Worm (Caenorhabditis elegans) whole organism, L4 larva: ENCODE measurements around the gene clc-13.

Source experiments
- F37D6.2 ChIP-seq: sonication (generic microtip); optimal IDR thresholded peaks from 2 replicates; lab custom pipeline; 2016; ENCODE audit warnings: mild to moderate bottlenecking, missing genetic modification characterization, missing compliant biosample characterization
- F44E2.7 ChIP-seq: fragments of 200-800 bp; sonication (Bioruptor generic); IDR thresholded peaks from 2 replicates; pipeline ENCODE4 v2.1.2; 2022; ENCODE audit warnings: missing genetic modification characterization, missing compliant biosample characterization
- R02D3.7 ChIP-seq: fragments of 150-350 bp; sonication (generic microtip); optimal IDR thresholded peaks from 3 replicates; lab custom pipeline; 2014; ENCODE audit warnings: missing biosample characterization, missing genetic modification characterization
- Y48G9A.11 ChIP-seq: fragments of 200-800 bp; sonication (Bioruptor generic); IDR thresholded peaks from 2 replicates; pipeline ENCODE4 v1.3.6; 2022; ENCODE audit warnings: missing genetic modification reagents, missing genetic modification characterization, missing compliant biosample characterization
- Y5F2A.4 ChIP-seq: fragments of 200-800 bp; sonication (Bioruptor generic); optimal IDR thresholded peaks from 2 replicates; lab custom pipeline; 2018; ENCODE audit warnings: mild to moderate bottlenecking, missing genetic modification characterization, missing compliant biosample characterization
- ZK546.5 ChIP-seq, 2 experiments: sonication (generic microtip); optimal IDR thresholded peaks; 2 replicates each; lab custom pipeline; 2017; ENCODE audit warnings: missing biosample characterization in 2 of 2, missing genetic modification characterization in 2 of 2
- aly-2 ChIP-seq: sonication (generic microtip); optimal IDR thresholded peaks from 2 replicates; lab custom pipeline; 2018; ENCODE audit warnings: missing biosample characterization, missing genetic modification characterization
- ama-1 ChIP-seq: fragments of 150-350 bp; optimal IDR thresholded peaks from 2 replicates; lab custom pipeline; 2014; ENCODE audit warnings: inconsistent platforms, mixed read lengths
- ceh-32 ChIP-seq: sonication (generic microtip); optimal IDR thresholded peaks from 2 replicates; lab custom pipeline; 2016; ENCODE audit warnings: mild to moderate bottlenecking, missing genetic modification characterization, missing compliant biosample characterization; ENCODE audit not compliant: poor library complexity
- ceh-82 ChIP-seq: sonication (generic microtip); optimal IDR thresholded peaks from 2 replicates; lab custom pipeline; 2017; ENCODE audit warnings: missing biosample characterization, missing genetic modification characterization
- ces-1 ChIP-seq: fragments of 150-350 bp; sonication (generic microtip); optimal IDR thresholded peaks from 4 replicates; lab custom pipeline; 2014; ENCODE audit warnings: missing biosample characterization, missing genetic modification reagents, missing genetic modification characterization
- fkh-10 ChIP-seq: fragments of 150-350 bp; optimal IDR thresholded peaks from 2 replicates; lab custom pipeline; 2014; ENCODE audit warnings: missing biosample characterization, missing genetic modification reagents, missing genetic modification characterization
- gei-8 ChIP-seq: fragments of 200-800 bp; sonication (Bioruptor generic); optimal IDR thresholded peaks from 2 replicates; lab custom pipeline; 2018; ENCODE audit warnings: mild to moderate bottlenecking, missing genetic modification characterization, missing compliant biosample characterization
- hlh-30 ChIP-seq: sonication (generic microtip); optimal IDR thresholded peaks from 2 replicates; lab custom pipeline; 2017; ENCODE audit warnings: antibody characterized with exemption, mild to moderate bottlenecking, missing genetic modification characterization, missing compliant biosample characterization; ENCODE audit not compliant: insufficient read depth
- jun-1 ChIP-seq: fragments of 150-350 bp; optimal IDR thresholded peaks from 2 replicates; lab custom pipeline; 2014; ENCODE audit warnings: missing biosample characterization, missing genetic modification reagents, missing genetic modification characterization
- lin-1 ChIP-seq: fragments of 200-800 bp; sonication (Bioruptor generic); IDR thresholded peaks from 2 replicates; pipeline ENCODE4 v1.3.6; 2022; ENCODE audit warnings: missing genetic modification reagents, missing genetic modification characterization, missing compliant biosample characterization
- lin-13 ChIP-seq: fragments of 150-350 bp; optimal IDR thresholded peaks from 2 replicates; lab custom pipeline; 2014; ENCODE audit warnings: missing biosample characterization, missing genetic modification reagents, missing genetic modification characterization
- madf-5 ChIP-seq, 2 experiments: fragments of 200-800 bp; sonication (Bioruptor generic); IDR thresholded peaks; 2 replicates each; pipeline ENCODE4 v1.3.6; 2022; ENCODE audit warnings: missing compliant biosample characterization in 2 of 2, missing genetic modification characterization in 2 of 2
- nhr-102 ChIP-seq: sonication (generic microtip); optimal IDR thresholded peaks from 2 replicates; lab custom pipeline; 2016; ENCODE audit warnings: mild to moderate bottlenecking, missing genetic modification characterization, moderate library complexity, missing compliant biosample characterization
- nhr-42 ChIP-seq: fragments of 200-800 bp; sonication (Bioruptor generic); IDR thresholded peaks from 2 replicates; pipeline ENCODE4 v1.3.6; 2022; ENCODE audit warnings: missing genetic modification characterization, missing compliant biosample characterization
- php-3 ChIP-seq: fragments of 200-800 bp; sonication (Bioruptor generic); IDR thresholded peaks from 2 replicates; pipeline ENCODE4 v1.3.6; 2022; ENCODE audit warnings: missing genetic modification reagents, missing genetic modification characterization, missing compliant biosample characterization
- pqm-1 ChIP-seq: sonication (generic microtip); optimal IDR thresholded peaks from 2 replicates; lab custom pipeline; 2017; ENCODE audit warnings: missing biosample characterization, missing genetic modification characterization
- rbr-2 ChIP-seq: sonication (generic microtip); optimal IDR thresholded peaks from 2 replicates; lab custom pipeline; 2016; ENCODE audit warnings: missing genotype, missing genetic modification characterization, missing compliant biosample characterization
- saeg-2 ChIP-seq: fragments of 200-800 bp; sonication (Bioruptor generic); IDR thresholded peaks from 2 replicates; pipeline ENCODE4 v1.3.6; 2022; ENCODE audit warnings: missing genetic modification reagents, missing genetic modification characterization, missing compliant biosample characterization
- sdz-12 ChIP-seq: fragments of 200-800 bp; sonication (Bioruptor generic); optimal IDR thresholded peaks from 2 replicates; lab custom pipeline; 2018; ENCODE audit warnings: mild to moderate bottlenecking, missing genetic modification characterization, missing compliant biosample characterization
- set-16 ChIP-seq: fragments of 200-800 bp; sonication (Bioruptor generic); IDR thresholded peaks from 2 replicates; pipeline ENCODE4 v1.3.6; 2022; ENCODE audit warnings: missing genetic modification reagents, missing genetic modification characterization, missing compliant biosample characterization
- skn-1 ChIP-seq: fragments of 150-350 bp; optimal IDR thresholded peaks from 2 replicates; lab custom pipeline; 2014; ENCODE audit warnings: missing biosample characterization, missing genetic modification characterization
- snpc-4 ChIP-seq: fragments of 150-350 bp; optimal IDR thresholded peaks from 2 replicates; lab custom pipeline; 2014; ENCODE audit warnings: missing biosample characterization, missing genetic modification characterization
- unc-62 ChIP-seq, 3 experiments: fragments of 150-350 bp in 1 of 3; sonication (generic microtip); optimal IDR thresholded peaks in 2 of 3; peaks in 1 of 3; 1 replicate in 1 of 3; 2 replicates in 2 of 3; lab custom pipeline; 2014 to 2017; ENCODE audit warnings: missing biosample characterization in 3 of 3, missing genetic modification characterization in 3 of 3, missing genetic modification reagents in 3 of 3, missing genotype in 1 of 3
- vab-7 ChIP-seq: fragments of 200-800 bp; sonication (Bioruptor generic); IDR thresholded peaks from 2 replicates; pipeline ENCODE4 v1.3.6; 2022; ENCODE audit warnings: missing genetic modification reagents, missing genetic modification characterization, missing compliant biosample characterization
- zag-1 ChIP-seq: fragments of 150-350 bp; optimal IDR thresholded peaks from 2 replicates; lab custom pipeline; 2014; ENCODE audit warnings: missing biosample characterization, missing genetic modification characterization
- zip-11 ChIP-seq: fragments of 200-800 bp; sonication (Bioruptor generic); IDR thresholded peaks from 2 replicates; pipeline ENCODE4 v1.3.6; 2022; ENCODE audit warnings: missing genetic modification characterization, missing compliant biosample characterization
- ztf-11 ChIP-seq: fragments of 150-350 bp; optimal IDR thresholded peaks from 2 replicates; lab custom pipeline; 2014; ENCODE audit warnings: missing biosample characterization, missing genetic modification characterization
- ztf-7 ChIP-seq: fragments of 150-350 bp; optimal IDR thresholded peaks from 2 replicates; lab custom pipeline; 2014; ENCODE audit warnings: missing biosample characterization, missing genetic modification characterization

The clc-13 gene

DNA sequence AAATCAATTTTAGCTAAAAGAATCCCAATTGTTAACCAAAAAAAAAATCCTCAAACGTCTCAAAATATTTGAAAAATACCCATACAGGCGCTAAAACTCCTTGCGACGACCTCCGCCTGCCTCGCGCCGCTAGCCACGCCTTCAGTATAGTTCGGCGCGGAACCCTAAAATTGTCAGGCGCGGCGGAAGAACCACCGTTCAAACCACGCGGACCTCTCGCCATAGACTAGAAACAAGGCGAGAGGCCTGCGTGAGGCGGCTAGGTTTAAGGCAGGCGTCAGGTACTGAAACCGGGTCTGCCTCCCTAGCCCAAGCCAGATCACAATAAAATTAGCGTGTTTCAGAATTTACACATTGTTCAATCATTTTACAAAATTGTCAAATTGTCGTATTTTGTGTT, 21.8 kb upstream of the clc-13 start:
- TF ChIP-seq nhr-102 (no peak), set-16 (GFP tag; lab: Robert Waterston, UW) (peak; percentile 64)

DNA sequence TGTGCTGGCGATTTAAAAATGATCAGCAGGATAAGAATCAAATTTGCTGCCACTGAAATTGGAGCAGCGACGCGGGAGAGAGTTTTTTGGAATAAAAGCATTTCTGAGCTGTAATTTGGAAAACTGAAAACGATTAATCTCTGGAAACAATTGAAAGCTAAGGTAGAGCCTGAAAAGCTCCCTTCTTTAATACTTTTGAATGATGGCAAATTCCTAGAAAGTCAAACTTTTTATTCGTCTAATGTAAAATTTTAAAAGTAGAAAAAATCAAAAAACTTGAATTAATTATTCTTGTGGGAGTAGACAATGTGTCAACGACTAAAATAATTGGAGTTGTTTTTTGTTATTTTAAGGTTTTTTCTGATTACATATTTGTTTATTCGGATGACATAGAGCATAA, 14.0 kb upstream of the clc-13 start, which contains the start of gene str-217:
TSS of gene str-217 (minus strand) at position 101 of the 400 bp plus-strand sequence.
- no peak for TF ChIP-seq rbr-2 (tag; lab: Kevin White, UChicago)
- TF ChIP-seq lin-1 (GFP tag; lab: Robert Waterston, UW) = no peak
- TF ChIP-seq sdz-12 (GFP tag; lab: Kevin White, UChicago) = no peak
- TF ChIP-seq jun-1 (tag; lab: Kevin White, UChicago) = no peak
- no peak for TF ChIP-seq ceh-32 (tag; lab: Kevin White, UChicago)
- TF ChIP-seq zip-11 = no peak
- TF ChIP-seq saeg-2 (GFP tag; lab: Robert Waterston, UW) = no peak
- TF ChIP-seq ZK546.5 (tag; optimal IDR thresholded peaks at IDR 0.05; lab: Kevin White, UChicago) = no peak
- no peak for TF ChIP-seq madf-5 (GFP tag; IDR thresholded peaks at IDR 0.05; lab: Robert Waterston, UW)
- no peak for TF ChIP-seq R02D3.7
- TF ChIP-seq Y48G9A.11 = no peak
- TF ChIP-seq zag-1 (tag; lab: Kevin White, UChicago) = no peak
- no peak for TF ChIP-seq nhr-42 (GFP tag; lab: Robert Waterston, UW)
- TF ChIP-seq ces-1 (GFP tag; lab: Kevin White, UChicago) = no peak
- TF ChIP-seq php-3 (GFP tag; lab: Robert Waterston, UW) = no peak
- TF ChIP-seq ama-1 (lab: Kevin White, UChicago) = no peak
- no peak for TF ChIP-seq vab-7 (GFP tag; lab: Robert Waterston, UW)
- TF ChIP-seq skn-1 (tag; lab: Kevin White, UChicago) = no peak
- TF ChIP-seq aly-2 (tag; lab: Kevin White, UChicago) = no peak
- no peak for TF ChIP-seq pqm-1 (tag; lab: Kevin White, UChicago)
- TF ChIP-seq, all 104 proteins: peak for 0

DNA sequence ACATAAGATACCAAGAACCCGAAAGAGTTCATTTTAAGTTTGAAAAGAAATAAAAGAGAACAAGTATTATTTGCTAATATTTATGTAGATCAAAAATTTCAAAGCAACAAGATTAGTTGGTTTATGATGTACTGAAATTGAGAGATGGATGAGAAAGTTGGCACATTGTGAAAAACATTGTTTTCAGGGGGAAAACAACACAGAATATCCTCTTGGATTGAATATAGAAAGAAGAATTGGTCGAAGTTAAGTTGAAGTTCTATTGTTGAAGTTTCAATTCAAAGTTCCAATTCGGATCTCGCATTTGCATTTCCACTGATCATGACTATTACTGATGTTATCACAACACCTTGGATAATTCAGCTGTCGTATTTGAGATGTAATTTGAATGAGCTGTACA, 13.6 kb upstream of the clc-13 start:
- TF ChIP-seq sdz-12 (GFP tag; lab: Kevin White, UChicago) = no peak
- peak in 1 of 2 experiments; percentile 92 for TF ChIP-seq unc-62 (GFP tag; optimal IDR thresholded peaks at IDR 0.05 in 1 of 2; lab: Kevin White, UChicago)
- no peak for TF ChIP-seq unc-62 (tag; optimal IDR thresholded peaks at IDR 0.05; lab: Kevin White, UChicago)
- TF ChIP-seq Y5F2A.4 (GFP tag; lab: Kevin White, UChicago) = no peak
- no peak for TF ChIP-seq ztf-11
- TF ChIP-seq skn-1 (tag; lab: Kevin White, UChicago) = no peak

DNA sequence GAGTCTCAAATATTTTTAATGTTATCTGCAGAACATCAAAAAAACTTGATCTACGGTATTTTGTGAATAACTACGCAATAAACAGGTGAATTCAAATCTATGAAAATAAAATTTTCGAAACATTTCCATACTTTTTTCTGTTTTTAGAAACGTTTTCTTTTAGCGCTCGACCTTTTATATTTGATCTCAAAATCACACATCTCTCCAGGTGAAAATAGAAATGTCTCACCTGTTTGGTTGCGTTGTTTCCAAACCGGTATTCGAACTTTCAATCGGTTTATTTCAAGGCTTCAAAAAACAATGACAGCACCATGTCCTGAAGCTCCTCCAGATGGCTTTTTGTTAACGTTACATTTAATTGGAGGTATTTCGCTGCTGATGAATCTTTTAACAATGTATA, 13.0 kb upstream of the clc-13 start, which contains the start of gene sri-9:
TSS of gene sri-9 (plus strand) at position 301 of the 400 bp plus-strand sequence.
- TF ChIP-seq gei-8 (GFP tag; lab: Kevin White, UChicago) = no peak
- TF ChIP-seq lin-13 (GFP tag; lab: Kevin White, UChicago) = no peak
- no peak for TF ChIP-seq nhr-102
- no peak for TF ChIP-seq snpc-4 (tag; lab: Kevin White, UChicago)
- TF ChIP-seq ztf-7 (tag; lab: Kevin White, UChicago) = no peak
- no peak for TF ChIP-seq ceh-32 (tag; lab: Kevin White, UChicago)
- no peak for TF ChIP-seq F37D6.2
- no peak for TF ChIP-seq F44E2.7
- no peak for TF ChIP-seq unc-62 (GFP tag; optimal IDR thresholded peaks at IDR 0.05 in 1 of 2; lab: Kevin White, UChicago)
- no peak for TF ChIP-seq unc-62 (tag; optimal IDR thresholded peaks at IDR 0.05; lab: Kevin White, UChicago)
- no peak for TF ChIP-seq hlh-30 (tag; lab: Kevin White, UChicago)
- TF ChIP-seq ama-1 (lab: Kevin White, UChicago) = no peak
- TF ChIP-seq set-16 (GFP tag; lab: Robert Waterston, UW) = no peak
- no peak for TF ChIP-seq madf-5 (GFP tag; IDR thresholded peaks at IDR 0.05; lab: Robert Waterston, UW)
- TF ChIP-seq R02D3.7 = no peak
- TF ChIP-seq fkh-10 (GFP tag; lab: Kevin White, UChicago) = no peak
- TF ChIP-seq ceh-82 = no peak
- no peak for TF ChIP-seq ztf-11
- TF ChIP-seq php-3 (GFP tag; lab: Robert Waterston, UW) = no peak
